Fruit fly (Drosophila melanogaster): Measurements from ENCODE around the gene CG11656.

Gene CG11656

dm6 chr3R:12980628-12981219 is 29.0 kb upstream of the CG11656 start, which contains the start of gene Paip2 (continued):
- TF ChIP-seq cas (GFP tag; IDR thresholded peaks at IDR 0.05) (no peak), Hand (GFP tag; optimal IDR thresholded peaks at IDR 0.05) (no peak), sens (GFP tag) (peak; percentile 70), CG1792 (GFP tag; optimal IDR thresholded peaks at IDR 0.05) (peak; percentile 3), ham (GFP tag; IDR thresholded peaks at IDR 0.05) (no peak), CG12071 (GFP tag; optimal IDR thresholded peaks at IDR 0.05) (no peak), hkb (optimal IDR thresholded peaks at IDR 0.05) (no peak), hkb (GFP tag; IDR thresholded peaks at IDR 0.05) (0 out of 2 replicates have a peak, but pooled peaks have one; percentile 25), sna (GFP tag; IDR thresholded peaks at IDR 0.05; ENCODE audit: partially characterized antibody) (peak; percentile 99), Sox100B (GFP tag; optimal IDR thresholded peaks at IDR 0.05) (no peak), danr (GFP tag; IDR thresholded peaks at IDR 0.05) (no peak), nerfin-2 (GFP tag; IDR thresholded peaks at IDR 0.05; ENCODE audit: partially characterized antibody) (peak; percentile 98), CG3281 (GFP tag; optimal IDR thresholded peaks at IDR 0.05) (no peak), CG2116 (GFP tag; optimal IDR thresholded peaks at IDR 0.05) (peak; percentile 90), CG8281 (tag; optimal IDR thresholded peaks at IDR 0.05) (no peak), kay (GFP tag; optimal IDR thresholded peaks at IDR 0.05) (peak; percentile 17), Gug (GFP tag; IDR thresholded peaks at IDR 0.05) (no peak), CG16813 (GFP tag; IDR thresholded peaks at IDR 0.05; ENCODE audit: partially characterized antibody) (peak; percentile 99), Nf-YA (GFP tag; IDR thresholded peaks at IDR 0.05) (no peak), pnt (GFP tag; optimal IDR thresholded peaks at IDR 0.05) (no peak), CG8478 (optimal IDR thresholded peaks at IDR 0.05) (peak; percentile 66), Fer2 (tag; optimal IDR thresholded peaks at IDR 0.05) (no peak), gt (GFP tag; IDR thresholded peaks at IDR 0.05) (no peak), CG30020 (tag; optimal IDR thresholded peaks at IDR 0.05) (peak; percentile 32), schlank (tag; optimal IDR thresholded peaks at IDR 0.05) (no peak), knrl (GFP tag; IDR thresholded peaks at IDR 0.05; ENCODE audit: partially characterized antibody) (peak; percentile 99), CG8765 (GFP tag; IDR thresholded peaks at IDR 0.05) (no peak), ranshi (GFP tag; IDR thresholded peaks at IDR 0.05) (no peak), Hr39 (optimal IDR thresholded peaks at IDR 0.05) (no peak), CG18764 (GFP tag; optimal IDR thresholded peaks at IDR 0.05) (no peak), H2.0 (GFP tag; IDR thresholded peaks at IDR 0.05) (no peak), MTF-1 (GFP tag; optimal IDR thresholded peaks at IDR 0.05; ENCODE audit: borderline replicate concordance) (no peak), cg (GFP tag; optimal IDR thresholded peaks at IDR 0.05) (no peak), CG7745 (tag; optimal IDR thresholded peaks at IDR 0.05) (no peak), cwo (GFP tag; optimal IDR thresholded peaks at IDR 0.05) (no peak), CG12104 (GFP tag; optimal IDR thresholded peaks at IDR 0.05) (peak; percentile 34), Six4 (GFP tag; optimal IDR thresholded peaks at IDR 0.05) (no peak), bowl (GFP tag; IDR thresholded peaks at IDR 0.05) (no peak), cad (GFP tag; optimal IDR thresholded peaks at IDR 0.05) (no peak), corto (GFP tag; optimal IDR thresholded peaks at IDR 0.05) (no peak), HLH4C (GFP tag; IDR thresholded peaks at IDR 0.05; ENCODE audit: partially characterized antibody) (peak; percentile 99), CG15696 (tag; optimal IDR thresholded peaks at IDR 0.05) (no peak), slp2 (GFP tag; optimal IDR thresholded peaks at IDR 0.05) (no peak), Stat92E (GFP tag; optimal IDR thresholded peaks at IDR 0.05) (peak in 1 of 3 experiments; percentile 77), CG32767 (GFP tag; IDR thresholded peaks at IDR 0.05) (no peak), Meics (GFP tag; optimal IDR thresholded peaks at IDR 0.05) (no peak), CG8089 (GFP tag; optimal IDR thresholded peaks at IDR 0.05) (no peak), wek (GFP tag; optimal IDR thresholded peaks at IDR 0.05) (no peak), CG10543 (GFP tag; optimal IDR thresholded peaks at IDR 0.05) (no peak), CG3847 (GFP tag; IDR thresholded peaks at IDR 0.05) (peak; percentile 28), Bteb2 (GFP tag; optimal IDR thresholded peaks at IDR 0.05) (no peak)

Measured in whole organism, embryonic.